Worm (Caenorhabditis elegans): ENCODE results near the gene pqn-80.
A peak's percentile ranks its signal among the peaks of the same experiment; 100 is the strongest.

Gene pqn-80

DNA sequence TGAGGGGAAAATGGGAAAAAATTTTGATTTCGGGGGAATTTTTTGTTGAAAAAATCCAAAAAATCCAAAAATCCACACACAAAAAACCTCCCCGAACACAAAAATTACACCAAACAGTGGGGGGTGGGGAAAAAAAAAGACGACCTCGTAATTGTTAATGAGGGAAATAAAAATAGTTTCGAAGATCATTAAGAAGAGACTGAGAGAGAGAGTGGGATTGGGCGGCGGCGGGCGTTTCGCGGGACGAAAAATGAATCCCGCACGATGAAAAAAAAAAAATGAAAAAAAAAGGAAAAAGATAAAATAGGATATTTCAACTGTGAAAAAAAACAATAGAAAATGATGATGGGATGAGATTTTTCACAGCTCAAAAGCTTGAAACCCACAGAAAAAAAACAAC is 26.7 kb upstream of the pqn-80 start, which contains the start of gene gldi-8:
TSS of gene gldi-8 (minus strand) at position 58 of the 400 bp plus-strand sequence.
- TF ChIP-seq ets-7 (tag; optimal IDR thresholded peaks at IDR 0.05) (no peak), tra-4 (tag; optimal IDR thresholded peaks at IDR 0.05) (no peak), aly-1 (tag; optimal IDR thresholded peaks at IDR 0.05) (no peak), ceh-36 (tag; optimal IDR thresholded peaks at IDR 0.05) (no peak), B0310.2 (tag; optimal IDR thresholded peaks at IDR 0.05) (no peak), tbx-37 (GFP tag; conservative IDR thresholded peaks at IDR 0.05) (no peak), hnd-1 (tag; optimal IDR thresholded peaks at IDR 0.05) (no peak), hmg-4 (GFP tag; optimal IDR thresholded peaks at IDR 0.05) (no peak), tbx-11 (GFP tag; IDR thresholded peaks at IDR 0.05) (no peak), F13C5.2 (tag; optimal IDR thresholded peaks at IDR 0.05) (no peak), sea-1 (GFP tag; conservative IDR thresholded peaks at IDR 0.05) (no peak), ama-1 (optimal IDR thresholded peaks at IDR 0.05) (no peak), hmbx-1 (tag; optimal IDR thresholded peaks at IDR 0.05) (no peak), ceh-13 (GFP tag; optimal IDR thresholded peaks at IDR 0.05) (no peak), scrt-1 (GFP tag; IDR thresholded peaks at IDR 0.05) (no peak), pes-1 (GFP tag; IDR thresholded peaks at IDR 0.05) (no peak)

DNA sequence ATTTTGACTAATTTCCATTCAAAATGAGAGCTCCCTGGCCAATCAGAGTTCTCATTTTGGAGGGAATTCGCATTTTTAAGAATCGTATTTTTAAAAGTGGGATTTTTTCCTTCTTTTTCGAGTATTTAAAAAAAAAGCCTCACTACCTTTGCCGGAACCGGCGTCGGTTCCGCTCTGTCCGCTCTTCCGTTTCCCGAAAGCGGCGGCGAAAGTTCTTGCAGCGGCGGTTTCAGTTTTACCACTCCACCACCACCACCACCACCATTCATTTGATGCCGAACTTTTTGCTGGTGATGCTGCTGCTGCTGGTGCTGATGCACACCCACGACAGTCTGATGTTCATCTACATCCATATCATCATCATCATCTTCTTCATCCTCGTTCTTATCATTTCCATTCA is 24.3 kb upstream of the pqn-80 start:
- TF ChIP-seq hmg-4 (GFP tag; optimal IDR thresholded peaks at IDR 0.05) (no peak), pes-1 (GFP tag; IDR thresholded peaks at IDR 0.05) (peak; percentile 24; the same call in 1 of the 2 replicates), flt-1 (GFP tag; IDR thresholded peaks at IDR 0.05) (0 out of 2 replicates have a peak, but pooled peaks have one; percentile 6)

DNA sequence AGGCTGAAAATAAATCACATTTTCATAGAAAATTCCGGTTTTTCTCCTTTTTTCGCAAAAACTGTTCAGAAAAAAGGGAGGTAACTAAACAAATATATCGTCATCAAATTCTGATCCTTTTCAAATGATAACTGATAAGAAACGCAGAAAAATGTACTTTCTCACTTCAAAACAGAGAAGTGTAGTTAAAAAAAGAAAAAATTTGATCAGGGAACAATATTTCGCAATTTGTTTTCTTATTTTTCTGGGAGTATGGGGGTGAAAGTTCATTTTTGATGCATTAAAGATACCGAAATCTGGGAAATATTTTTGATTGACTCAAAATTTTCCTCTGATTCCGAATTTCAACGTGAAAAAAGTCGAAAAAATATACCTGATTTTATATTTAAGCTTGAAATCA is 20.2 kb upstream of the pqn-80 start:
- no peak for TF ChIP-seq hmbx-1 (tag; optimal IDR thresholded peaks at IDR 0.05)
- no peak for TF ChIP-seq sea-1 (GFP tag; conservative IDR thresholded peaks at IDR 0.05)
- TF ChIP-seq hmg-4 (GFP tag; optimal IDR thresholded peaks at IDR 0.05) = no peak
- TF ChIP-seq ama-1 (optimal IDR thresholded peaks at IDR 0.05) = no peak
- TF ChIP-seq tra-4 (tag; optimal IDR thresholded peaks at IDR 0.05) = no peak
- TF ChIP-seq flt-1 (GFP tag; IDR thresholded peaks at IDR 0.05) = no peak
- TF ChIP-seq tbx-37 (GFP tag; conservative IDR thresholded peaks at IDR 0.05) = no peak
- no peak for TF ChIP-seq hnd-1 (tag; optimal IDR thresholded peaks at IDR 0.05)
- no peak for TF ChIP-seq tbx-11 (GFP tag; IDR thresholded peaks at IDR 0.05)
- no peak for TF ChIP-seq B0310.2 (tag; optimal IDR thresholded peaks at IDR 0.05)
- TF ChIP-seq ceh-13 (GFP tag; optimal IDR thresholded peaks at IDR 0.05) = no peak
- TF ChIP-seq ets-7 (tag; optimal IDR thresholded peaks at IDR 0.05) = no peak
- no peak for TF ChIP-seq scrt-1 (GFP tag; IDR thresholded peaks at IDR 0.05)
- no peak for TF ChIP-seq aly-1 (tag; optimal IDR thresholded peaks at IDR 0.05)
- no peak for TF ChIP-seq ceh-36 (tag; optimal IDR thresholded peaks at IDR 0.05)
- no peak for TF ChIP-seq pes-1 (GFP tag; IDR thresholded peaks at IDR 0.05)
- no peak for TF ChIP-seq F13C5.2 (tag; optimal IDR thresholded peaks at IDR 0.05)

DNA sequence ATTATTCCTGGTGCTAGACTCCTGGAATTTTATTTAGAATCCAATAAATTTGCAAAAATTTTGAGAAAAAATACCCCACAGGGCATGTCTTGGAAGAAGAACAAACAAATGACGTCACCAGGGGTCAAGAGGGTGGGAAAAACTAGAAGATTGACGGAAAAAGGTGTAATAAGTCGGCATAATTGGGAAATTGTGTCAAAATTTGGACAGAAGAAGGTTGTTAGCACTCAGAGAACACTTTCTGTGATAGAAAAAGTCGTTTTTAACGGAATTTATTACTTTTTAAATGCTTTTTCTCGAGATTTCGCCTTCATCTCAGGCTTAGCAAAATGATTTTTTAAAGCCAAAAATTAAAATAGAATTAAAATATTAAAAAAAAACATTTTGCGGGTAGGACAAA is 19.1 kb upstream of the pqn-80 start:
- TF ChIP-seq tra-4 (tag; optimal IDR thresholded peaks at IDR 0.05) (no peak), B0310.2 (tag; optimal IDR thresholded peaks at IDR 0.05) (peak; percentile 7)

DNA sequence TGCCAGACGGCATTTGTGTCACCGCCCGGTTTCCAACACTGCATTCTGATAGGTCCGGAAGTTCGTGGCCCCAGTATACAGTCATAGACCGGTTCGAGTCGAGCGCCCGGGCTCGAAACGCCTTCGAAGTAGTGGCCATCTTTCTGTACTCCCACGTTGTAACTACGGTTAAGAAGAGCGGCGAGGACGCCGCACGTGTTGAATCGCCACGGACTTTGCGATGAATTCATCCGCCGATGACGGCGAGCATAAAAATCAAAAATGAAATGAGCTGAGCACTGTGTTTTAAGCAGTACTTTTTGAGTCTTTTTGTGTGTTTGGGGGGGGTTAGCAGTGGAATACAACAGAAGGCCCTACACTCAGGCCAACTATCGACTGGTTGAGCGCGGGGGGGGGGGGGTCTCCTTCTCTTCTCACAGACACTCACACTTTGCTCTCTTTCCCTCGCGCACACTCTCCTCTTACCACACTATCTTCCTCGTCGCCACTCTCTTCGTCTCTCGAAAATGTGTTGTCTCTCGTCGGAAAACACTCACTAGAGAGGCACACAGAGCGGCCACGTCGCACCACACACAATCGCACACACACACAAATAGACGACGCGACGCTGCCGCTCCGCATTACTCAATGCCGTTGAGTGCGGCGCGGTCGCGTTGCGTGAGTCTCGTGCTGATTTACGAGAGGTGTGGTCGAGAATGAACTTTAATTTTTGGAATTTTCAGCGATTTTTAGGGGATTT is 18.0 kb upstream of the pqn-80 start, which contains the start of gene epc-1:
TSS of gene epc-1 (minus strand) at position 367 of the 739 bp plus-strand sequence.
- TF ChIP-seq flt-1 (GFP tag; IDR thresholded peaks at IDR 0.05) (peak; percentile 5; the same call in 1 of the 2 replicates), hmg-4 (GFP tag; optimal IDR thresholded peaks at IDR 0.05) (peak; percentile 65), hmbx-1 (tag; optimal IDR thresholded peaks at IDR 0.05) (no peak), ama-1 (optimal IDR thresholded peaks at IDR 0.05) (peak; percentile 78), ceh-36 (tag; optimal IDR thresholded peaks at IDR 0.05) (peak; percentile 40), scrt-1 (GFP tag; IDR thresholded peaks at IDR 0.05) (0 out of 2 replicates have a peak, but pooled peaks have one; percentile 28), B0310.2 (tag; optimal IDR thresholded peaks at IDR 0.05) (peak; percentile 38), ets-7 (tag; optimal IDR thresholded peaks at IDR 0.05) (no peak), F13C5.2 (tag; optimal IDR thresholded peaks at IDR 0.05) (peak; percentile 18)

DNA sequence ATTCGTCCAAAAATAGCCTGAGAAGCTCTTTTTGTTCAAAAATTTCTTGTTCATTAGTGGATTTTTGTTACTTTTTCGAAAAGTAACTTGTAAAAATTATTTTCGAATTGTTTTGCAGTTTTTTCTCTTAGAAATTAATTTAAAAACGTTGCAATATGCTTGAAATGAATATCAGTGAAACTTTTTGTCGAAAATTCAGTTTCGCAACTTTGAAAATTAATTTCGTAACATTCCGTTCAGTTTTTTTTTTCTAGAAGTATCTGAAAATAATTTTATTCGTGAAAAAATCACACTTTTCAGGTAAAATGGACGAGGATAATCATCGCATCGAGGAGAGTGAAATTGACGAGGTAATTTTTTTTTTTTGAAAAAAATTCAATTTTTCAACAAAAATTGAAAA is 17.4 kb upstream of the pqn-80 start, which contains the start of gene Y111B2A.12:
TSS of gene Y111B2A.12 (plus strand) at position 301 of the 400 bp plus-strand sequence.
- no peak for TF ChIP-seq ama-1 (optimal IDR thresholded peaks at IDR 0.05)

DNA sequence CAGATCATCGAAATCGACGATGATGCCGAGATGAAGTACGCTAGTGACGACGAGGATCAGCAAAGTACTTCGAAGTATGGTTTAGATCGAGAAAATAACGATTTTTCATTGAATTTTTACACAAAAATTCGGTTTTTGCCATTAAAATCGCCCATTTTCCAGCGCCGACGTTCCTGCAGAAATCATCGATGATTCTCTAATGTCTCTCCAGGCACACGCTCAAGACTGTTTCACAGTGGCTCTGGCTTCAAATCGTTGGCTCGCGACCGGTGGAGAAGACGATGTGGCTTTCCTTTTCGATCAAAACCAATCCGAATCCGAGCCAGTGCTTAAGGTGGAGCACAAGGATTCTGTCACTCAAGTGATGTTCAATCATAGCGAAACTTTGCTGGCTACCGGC is 17.0 kb upstream of the pqn-80 start:
- TF ChIP-seq hmg-4 (GFP tag; optimal IDR thresholded peaks at IDR 0.05) (peak; percentile 20), B0310.2 (tag; optimal IDR thresholded peaks at IDR 0.05) (no peak)

DNA sequence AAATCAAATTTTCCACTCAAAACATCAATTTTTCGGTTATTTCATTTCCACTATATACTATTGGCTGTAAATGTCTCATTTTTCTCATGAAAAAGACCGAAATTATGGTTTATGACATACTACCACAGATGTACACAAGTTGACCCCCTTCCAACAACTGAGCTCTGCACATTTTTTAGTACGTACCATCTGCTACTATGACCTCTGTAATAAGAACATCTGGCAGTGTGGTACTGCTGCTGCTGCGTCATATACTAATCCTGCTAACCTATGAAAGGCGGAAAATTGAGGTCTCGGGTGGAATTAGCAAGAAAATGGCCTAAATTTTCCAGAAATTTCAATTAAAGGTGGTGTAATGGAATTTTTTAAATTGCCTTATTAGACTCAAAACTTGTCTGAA is 15.0 kb upstream of the pqn-80 start:
- TF ChIP-seq scrt-1 (GFP tag; IDR thresholded peaks at IDR 0.05) = no peak
- TF ChIP-seq ceh-13 (GFP tag; optimal IDR thresholded peaks at IDR 0.05) = no peak
- no peak for TF ChIP-seq tbx-11 (GFP tag; IDR thresholded peaks at IDR 0.05)
- TF ChIP-seq flt-1 (GFP tag; IDR thresholded peaks at IDR 0.05) = no peak
- no peak for TF ChIP-seq ama-1 (optimal IDR thresholded peaks at IDR 0.05)
- TF ChIP-seq aly-1 (tag; optimal IDR thresholded peaks at IDR 0.05) = no peak
- TF ChIP-seq B0310.2 (tag; optimal IDR thresholded peaks at IDR 0.05) = no peak
- no peak for TF ChIP-seq hmg-4 (GFP tag; optimal IDR thresholded peaks at IDR 0.05)
- no peak for TF ChIP-seq hnd-1 (tag; optimal IDR thresholded peaks at IDR 0.05)
- no peak for TF ChIP-seq F13C5.2 (tag; optimal IDR thresholded peaks at IDR 0.05)
- TF ChIP-seq tbx-37 (GFP tag; conservative IDR thresholded peaks at IDR 0.05) = no peak
- no peak for TF ChIP-seq hmbx-1 (tag; optimal IDR thresholded peaks at IDR 0.05)
- TF ChIP-seq tra-4 (tag; optimal IDR thresholded peaks at IDR 0.05) = no peak
- no peak for TF ChIP-seq sea-1 (GFP tag; conservative IDR thresholded peaks at IDR 0.05)
- no peak for TF ChIP-seq ceh-36 (tag; optimal IDR thresholded peaks at IDR 0.05)
- TF ChIP-seq ets-7 (tag; optimal IDR thresholded peaks at IDR 0.05) = no peak

All from whole organism, early embryonic.